Fruit fly (Drosophila melanogaster) Kc167 (cell line): ENCODE results near the gene MagR.

Experiments
- Myc ChIP-seq: fragments of >200 bp; optimal IDR thresholded peaks from 2 replicates; lab custom pipeline; 2017; ENCODE audit warnings: missing external identifiers
- Sin3A ChIP-seq: fragments of >200 bp; optimal IDR thresholded peaks from 2 replicates; lab custom pipeline; 2018; ENCODE audit warnings: missing external identifiers
- h ChIP-seq: fragments of >200 bp; optimal IDR thresholded peaks from 3 replicates; lab custom pipeline; 2018; ENCODE audit warnings: missing external identifiers
- insv ChIP-seq: fragments of >200 bp; optimal IDR thresholded peaks from 3 replicates; lab custom pipeline; 2018; ENCODE audit warnings: missing external identifiers
- psq ChIP-seq: fragments of >200 bp; optimal IDR thresholded peaks from 2 replicates; lab custom pipeline; 2017; ENCODE audit warnings: missing external identifiers
- ttk ChIP-seq: sonication (Bioruptor generic); optimal IDR thresholded peaks from 2 replicates; lab custom pipeline; 2017; ENCODE audit warnings: missing external identifiers

The MagR gene

DNA sequence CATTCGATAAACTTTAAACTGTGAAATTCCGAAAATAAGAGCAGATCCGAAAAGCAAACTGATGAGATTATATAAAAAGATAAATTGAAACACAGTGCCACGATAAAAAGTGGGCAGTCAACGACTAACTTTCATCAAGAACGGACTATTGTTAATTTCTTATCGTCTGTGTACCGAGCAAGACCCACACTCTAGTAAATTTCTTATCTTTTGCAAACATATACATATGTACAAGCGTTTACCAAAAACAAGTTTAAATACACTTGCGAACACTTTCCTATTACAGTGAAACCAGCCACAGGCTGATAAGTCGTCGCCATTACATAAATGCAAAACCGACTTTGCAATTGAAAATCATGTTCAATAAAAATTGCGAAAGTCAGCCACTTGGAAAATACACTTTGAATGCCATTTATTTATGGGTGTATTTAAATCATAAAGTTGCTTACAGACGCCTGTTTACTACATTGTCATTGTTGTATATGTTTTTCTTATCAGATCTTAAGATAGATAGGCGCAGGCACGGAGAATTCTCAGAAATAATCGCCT, 24.7 kb downstream of the MagR start:
- TF ChIP-seq psq (no peak), h (lab: Kevin White, UChicago) (no peak), Sin3A (lab: Kevin White, UChicago) (no peak), Myc (lab: Kevin White, UChicago) (no peak), insv (no peak), ttk (lab: Kevin White, UChicago) (no peak)

DNA sequence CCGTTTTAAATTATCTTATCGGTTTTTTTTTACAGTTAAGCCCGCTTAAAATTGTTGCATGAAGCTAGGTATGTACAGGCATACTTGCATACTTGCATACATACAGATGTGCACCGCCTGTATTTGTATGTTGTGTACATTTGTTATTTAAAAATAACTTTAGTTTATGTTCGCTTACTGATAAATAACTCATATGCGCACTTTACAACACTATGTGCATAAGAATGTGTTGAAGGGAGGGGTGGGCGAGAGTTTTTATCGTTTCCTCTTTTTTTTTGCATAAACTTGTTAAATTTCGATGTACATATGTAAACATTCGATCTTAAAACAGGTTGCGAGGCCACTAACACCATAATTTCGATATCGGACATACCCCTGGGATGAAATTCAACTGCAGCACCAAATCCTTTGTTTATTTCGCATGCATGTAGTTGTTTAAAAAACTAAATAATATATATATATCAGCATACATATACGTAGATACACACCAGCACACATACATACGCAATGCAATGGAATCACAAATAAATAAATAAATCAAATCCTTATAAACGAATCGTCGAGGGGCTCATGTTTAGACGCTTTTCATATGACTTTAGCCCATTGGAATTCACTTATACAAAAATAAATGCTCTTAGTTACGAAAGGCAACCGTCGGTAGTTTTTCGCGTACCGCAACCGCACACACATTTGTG, 25.8 kb downstream of the MagR start:
- TF ChIP-seq psq (no peak), ttk (lab: Kevin White, UChicago) (no peak), Sin3A (lab: Kevin White, UChicago) (no peak), Myc (lab: Kevin White, UChicago) (no peak), insv (no peak), h (lab: Kevin White, UChicago) (no peak)

DNA sequence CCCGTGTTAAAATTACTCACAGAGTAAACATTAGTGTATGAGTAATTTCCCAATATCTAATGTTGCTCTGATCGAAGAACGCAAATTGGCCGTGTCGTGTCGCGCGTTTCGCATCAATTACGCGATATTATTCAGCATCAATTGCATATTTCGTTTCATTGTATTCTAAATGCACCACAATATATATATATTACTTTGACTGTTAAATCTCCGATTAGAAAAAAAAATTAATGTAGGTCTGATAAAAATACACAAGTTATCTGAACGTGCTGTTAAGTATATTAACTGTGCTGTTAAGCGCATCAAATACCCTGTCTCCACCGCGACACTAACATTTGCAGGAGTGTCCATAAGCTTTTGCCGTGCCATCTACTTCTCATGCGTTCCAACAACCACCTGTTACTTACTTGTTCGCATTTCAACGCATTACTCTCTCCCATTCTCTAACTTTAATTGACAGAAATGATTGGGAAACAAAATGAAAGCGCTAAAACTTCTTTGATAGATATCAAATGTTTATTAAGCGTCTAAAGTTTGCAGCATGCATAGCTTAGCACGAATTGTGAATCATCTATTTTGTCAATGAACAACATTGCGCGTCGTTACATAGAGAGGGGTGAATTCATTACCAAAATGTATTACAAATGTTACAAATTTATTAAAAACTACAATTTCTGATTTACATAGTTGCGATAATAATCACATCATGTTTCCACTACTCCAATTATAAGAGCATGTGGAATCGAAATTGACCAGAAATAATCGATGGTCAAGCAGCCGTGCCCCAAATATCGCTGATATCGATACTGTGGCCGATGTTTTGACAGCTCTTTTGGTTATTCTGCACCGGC, 26.6 kb downstream of the MagR start, which contains the start of the genes Graf and mRpL3:
Graf (minus strand) TSS at position 287 of the 851 bp plus-strand sequence.
mRpL3 (plus strand) TSS at position 802 of the 851 bp plus-strand sequence.
- TF ChIP-seq insv = no peak
- TF ChIP-seq h (lab: Kevin White, UChicago) = no peak
- no peak for TF ChIP-seq psq
- no peak for TF ChIP-seq Sin3A (lab: Kevin White, UChicago)
- no peak for TF ChIP-seq Myc (lab: Kevin White, UChicago)
- TF ChIP-seq ttk (lab: Kevin White, UChicago) = no peak

DNA sequence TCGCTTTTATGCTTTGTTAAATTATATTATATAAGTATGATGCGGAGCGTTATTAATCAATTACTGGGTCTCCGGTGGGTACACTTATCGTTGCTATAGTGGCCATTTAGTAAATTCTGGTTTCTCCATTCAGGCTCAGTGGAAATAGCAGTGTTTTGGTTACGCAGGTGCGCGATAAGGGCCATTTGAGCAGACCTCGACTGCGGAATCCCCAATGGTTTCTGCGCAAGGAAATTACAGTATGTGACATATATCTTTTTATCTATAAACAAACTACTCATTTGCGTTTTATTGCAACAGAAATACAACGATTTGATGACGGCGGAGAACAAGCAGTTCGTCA, 27.2 kb downstream of the MagR start:
- TF ChIP-seq ttk (lab: Kevin White, UChicago) (no peak), Myc (lab: Kevin White, UChicago) (no peak), insv (no peak)

DNA sequence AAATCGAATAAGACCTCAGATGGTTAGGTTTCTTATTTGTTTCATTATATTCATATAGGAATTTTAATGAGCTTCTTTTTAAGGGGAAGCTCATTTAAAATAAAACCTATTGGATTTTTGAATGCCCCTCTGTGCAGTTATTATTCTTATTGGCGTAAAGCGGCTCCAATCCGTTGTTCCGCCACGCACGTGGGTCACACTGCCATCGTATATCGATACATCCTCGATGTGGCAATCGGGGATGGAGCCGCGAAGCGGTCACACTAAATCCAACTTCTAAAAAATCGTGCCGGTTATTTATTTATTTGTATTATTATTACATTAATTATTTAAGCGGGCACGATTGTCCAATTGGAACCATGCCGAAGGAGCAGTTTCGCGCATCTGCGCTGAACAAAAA, 28.7 kb downstream of the MagR start, which contains the start of gene Polr3A:
Polr3A (plus strand) TSS at position 234 of the 400 bp plus-strand sequence.
- TF ChIP-seq Myc (lab: Kevin White, UChicago) (no peak), insv (no peak), Sin3A (lab: Kevin White, UChicago) (no peak), psq (no peak), h (lab: Kevin White, UChicago) (no peak), ttk (lab: Kevin White, UChicago) (no peak)

DNA sequence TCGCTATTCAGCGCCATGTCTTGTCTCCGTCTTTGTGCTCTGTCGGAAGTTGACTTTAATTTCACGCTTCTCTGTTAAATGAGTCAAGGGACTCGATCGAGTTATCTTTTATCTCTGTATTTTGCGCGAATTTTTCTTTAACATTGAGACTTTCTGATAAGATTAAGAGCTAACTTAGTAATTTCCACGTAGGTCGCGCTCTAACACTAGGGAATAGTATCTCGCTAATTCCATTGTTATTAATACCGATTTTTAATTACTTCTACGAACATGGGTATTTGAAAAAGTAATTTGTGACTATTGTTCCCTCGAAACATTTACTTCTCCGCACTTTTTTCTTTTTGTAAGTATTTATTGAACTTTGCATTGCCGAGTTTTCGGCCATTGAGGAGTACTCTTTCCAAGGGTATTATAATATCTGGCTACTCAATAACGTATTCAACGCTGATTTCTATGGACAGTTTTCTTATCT, 32.4 kb downstream of the MagR start, which contains the start of gene CG8952:
CG8952 (minus strand) TSS at position 51 of the 472 bp plus-strand sequence.
- no peak for TF ChIP-seq Myc (lab: Kevin White, UChicago)
- TF ChIP-seq psq = no peak
- no peak for TF ChIP-seq Sin3A (lab: Kevin White, UChicago)
- no peak for TF ChIP-seq h (lab: Kevin White, UChicago)
- no peak for TF ChIP-seq ttk (lab: Kevin White, UChicago)
- TF ChIP-seq insv = no peak

DNA sequence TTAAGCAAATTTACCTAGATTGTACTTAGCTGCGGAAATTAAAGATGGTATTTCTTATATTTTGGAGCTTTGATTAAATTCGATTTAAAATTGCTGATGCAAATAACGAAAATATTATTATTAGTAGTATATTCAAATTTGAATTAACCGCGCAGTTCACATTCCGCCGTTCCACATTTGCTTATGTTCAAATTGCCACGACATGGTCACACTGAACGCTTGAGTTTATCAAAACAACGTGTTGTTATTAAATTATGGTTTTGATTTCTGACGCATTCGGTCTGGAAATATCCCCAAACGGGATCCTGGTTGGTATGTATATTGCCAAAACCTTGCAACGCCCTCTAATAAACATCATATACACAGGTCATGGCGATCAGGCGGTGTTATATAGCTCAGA, 35.4 kb downstream of the MagR start, which contains the start of gene CG33172:
CG33172 (plus strand) TSS at position 208 of the 400 bp plus-strand sequence.
- TF ChIP-seq Sin3A (lab: Kevin White, UChicago) (no peak), Myc (lab: Kevin White, UChicago) (no peak), ttk (lab: Kevin White, UChicago) (no peak), insv (no peak), h (lab: Kevin White, UChicago) (no peak), psq (no peak)

DNA sequence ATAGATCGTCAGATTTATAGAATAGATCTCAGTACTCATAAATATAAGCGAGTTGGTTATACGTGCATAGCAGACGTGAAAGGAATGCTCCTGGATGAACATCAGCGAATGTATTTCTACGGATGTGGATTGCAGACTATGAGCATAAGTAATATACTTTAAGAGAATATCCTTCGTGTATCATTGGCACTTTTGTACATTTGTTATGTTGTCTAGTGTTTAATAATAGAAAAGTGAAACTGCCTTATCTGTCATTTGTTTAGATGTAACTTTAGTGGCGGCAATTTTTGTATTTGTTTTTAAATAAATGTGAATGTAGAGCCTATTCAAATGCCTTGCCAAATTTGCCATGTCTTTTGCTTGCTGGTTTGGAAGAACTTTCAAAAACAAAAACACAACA, 38.6 kb downstream of the MagR start, which contains the start of gene CG43672:
CG43672 (plus strand) TSS at position 301 of the 400 bp plus-strand sequence.
- TF ChIP-seq h (lab: Kevin White, UChicago) (no peak), Myc (lab: Kevin White, UChicago) (no peak), ttk (lab: Kevin White, UChicago) (no peak), psq (no peak)

DNA sequence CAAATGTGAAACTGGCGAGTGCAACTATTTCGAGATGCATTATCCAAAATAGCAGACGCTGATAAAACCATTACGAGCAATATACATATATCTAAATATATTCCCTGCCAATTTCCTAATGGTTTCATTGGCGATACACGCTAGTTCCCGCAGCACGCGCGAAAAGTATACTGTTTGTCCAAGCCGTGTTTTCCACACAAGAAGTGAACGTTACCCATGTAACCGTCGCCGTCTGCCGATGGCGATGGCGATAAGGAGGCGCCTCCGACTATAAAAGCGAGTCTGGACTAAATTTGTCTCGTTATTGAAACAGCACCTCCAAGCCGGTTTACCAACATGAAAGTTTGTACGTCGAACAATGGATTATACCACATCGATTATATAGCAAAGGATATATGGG, 44.8 kb downstream of the MagR start, which contains the start of gene CG43673:
CG43673 (plus strand) TSS at position 301 of the 400 bp plus-strand sequence.
- no peak for TF ChIP-seq Sin3A (lab: Kevin White, UChicago)
- no peak for TF ChIP-seq Myc (lab: Kevin White, UChicago)

DNA sequence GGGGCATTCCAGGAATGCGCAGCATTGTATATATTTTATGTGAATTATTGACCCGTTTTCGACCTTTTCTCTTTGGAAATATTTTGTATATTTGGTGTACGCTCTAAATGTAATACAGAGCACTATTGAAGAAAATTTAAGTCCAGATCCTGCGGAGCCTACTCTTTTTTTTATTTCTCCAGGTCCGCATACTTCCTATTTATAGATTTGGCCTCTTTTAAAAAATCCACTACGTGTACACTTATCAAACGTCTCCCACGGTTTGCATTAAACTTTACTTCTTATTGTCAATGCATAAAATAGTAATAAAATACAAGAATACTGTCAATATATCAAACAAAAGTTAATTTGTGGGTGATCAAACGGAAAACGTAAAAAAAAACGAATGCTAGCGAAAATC, 49.5 kb downstream of the MagR start, which contains the start of gene Efhc1.1:
Efhc1.1 (minus strand) TSS at position 101 of the 400 bp plus-strand sequence.
- TF ChIP-seq Sin3A (lab: Kevin White, UChicago) = no peak
- TF ChIP-seq ttk (lab: Kevin White, UChicago) = no peak
- no peak for TF ChIP-seq Myc (lab: Kevin White, UChicago)
